Worm (Caenorhabditis elegans) whole organism, mixed stage, embryonic: ENCODE data around the gene pmpl-1.

Experiments
- M03D4.4 ChIP-seq: sonication (generic microtip); optimal IDR thresholded peaks from 2 replicates; lab custom pipeline; 2017; ENCODE audit warnings: mild to moderate bottlenecking, missing genetic modification characterization, missing compliant biosample characterization
- bed-3 ChIP-seq: fragments of 200-800 bp; sonication (Bioruptor generic); optimal IDR thresholded peaks from 3 replicates; lab custom pipeline; 2018; ENCODE audit warnings: mild to moderate bottlenecking, missing genetic modification characterization, moderate library complexity, missing compliant biosample characterization
- blmp-1 ChIP-seq: fragments of 150-350 bp; optimal IDR thresholded peaks from 2 replicates; lab custom pipeline; 2014; ENCODE audit warnings: missing biosample characterization, missing genetic modification characterization
- ceh-39 ChIP-seq: fragments of 150-350 bp; optimal IDR thresholded peaks from 2 replicates; lab custom pipeline; 2014; ENCODE audit warnings: missing biosample characterization, missing genetic modification characterization
- ceh-43 ChIP-seq: fragments of 200-800 bp; sonication (Bioruptor generic); optimal IDR thresholded peaks from 2 replicates; lab custom pipeline; 2018; ENCODE audit warnings: mild to moderate bottlenecking, missing genetic modification characterization, moderate library complexity, missing compliant biosample characterization
- ceh-83 ChIP-seq: fragments of 200-800 bp; sonication (Bioruptor generic); optimal IDR thresholded peaks from 2 replicates; lab custom pipeline; 2018; ENCODE audit warnings: mild to moderate bottlenecking, missing genetic modification characterization, missing compliant biosample characterization
- ces-1 ChIP-seq: fragments of 150-350 bp; optimal IDR thresholded peaks from 2 replicates; lab custom pipeline; 2014; ENCODE audit warnings: missing biosample characterization, missing genetic modification reagents, missing genetic modification characterization
- drap-1 ChIP-seq: fragments of 200-800 bp; sonication (Bioruptor generic); optimal IDR thresholded peaks from 3 replicates; lab custom pipeline; 2018; ENCODE audit warnings: mild to moderate bottlenecking, missing genetic modification characterization, missing compliant biosample characterization
- elt-1 ChIP-seq: sonication (generic microtip); optimal IDR thresholded peaks from 2 replicates; lab custom pipeline; 2017; ENCODE audit warnings: missing genetic modification characterization, mild to moderate bottlenecking, missing compliant biosample characterization, antibody characterized with exemption, moderate library complexity, borderline replicate concordance; ENCODE audit not compliant: insufficient read depth
- elt-3 ChIP-seq: fragments of 150-350 bp; optimal IDR thresholded peaks from 2 replicates; lab custom pipeline; 2014; ENCODE audit warnings: missing biosample characterization, missing genetic modification characterization
- ham-2 ChIP-seq: fragments of 200-800 bp; sonication (Bioruptor generic); optimal IDR thresholded peaks from 2 replicates; lab custom pipeline; 2018; ENCODE audit warnings: mild to moderate bottlenecking, missing genetic modification characterization, missing compliant biosample characterization
- lin-13 ChIP-seq: fragments of 150-350 bp; optimal IDR thresholded peaks from 2 replicates; lab custom pipeline; 2014; ENCODE audit warnings: missing biosample characterization, missing genetic modification characterization
- lin-32 ChIP-seq: fragments of 200-800 bp; sonication (Bioruptor generic); optimal IDR thresholded peaks from 2 replicates; lab custom pipeline; 2018; ENCODE audit warnings: mild to moderate bottlenecking, missing genetic modification characterization, missing compliant biosample characterization
- lsy-2 ChIP-seq: fragments of 150-350 bp; optimal IDR thresholded peaks from 2 replicates; lab custom pipeline; 2014; ENCODE audit warnings: missing biosample characterization, missing genetic modification characterization
- mep-1 ChIP-seq: fragments of 150-350 bp; optimal IDR thresholded peaks from 2 replicates; lab custom pipeline; 2017; ENCODE audit warnings: missing biosample characterization, missing genetic modification reagents, missing genetic modification characterization, inconsistent platforms
- mls-2 ChIP-seq: sonication (generic microtip); optimal IDR thresholded peaks from 2 replicates; lab custom pipeline; 2016; ENCODE audit warnings: mild to moderate bottlenecking, missing genetic modification characterization, moderate library complexity, missing compliant biosample characterization
- nhr-12 ChIP-seq: fragments of 150-350 bp; optimal IDR thresholded peaks from 2 replicates; lab custom pipeline; 2014; ENCODE audit warnings: missing biosample characterization, missing genetic modification characterization
- nhr-2 ChIP-seq: fragments of 150-350 bp; optimal IDR thresholded peaks from 2 replicates; lab custom pipeline; 2014; ENCODE audit warnings: missing biosample characterization, missing genetic modification characterization
- nhr-237 ChIP-seq: fragments of 150-350 bp; optimal IDR thresholded peaks from 2 replicates; lab custom pipeline; 2014; ENCODE audit warnings: missing biosample characterization, missing genetic modification characterization
- nhr-28 ChIP-seq: fragments of 150-350 bp; optimal IDR thresholded peaks from 2 replicates; lab custom pipeline; 2014; ENCODE audit warnings: missing biosample characterization, missing genetic modification characterization
- nhr-76 ChIP-seq: sonication (generic microtip); optimal IDR thresholded peaks from 2 replicates; lab custom pipeline; 2017; ENCODE audit warnings: missing biosample characterization, missing genetic modification characterization
- pha-4 ChIP-seq: fragments of 150-350 bp; optimal IDR thresholded peaks from 2 replicates; lab custom pipeline; 2018; ENCODE audit warnings: missing biosample characterization, missing genetic modification reagents, missing genetic modification characterization
- sem-2 ChIP-seq: fragments of 200-800 bp; sonication (Bioruptor generic); optimal IDR thresholded peaks from 2 replicates; lab custom pipeline; 2018; ENCODE audit warnings: mild to moderate bottlenecking, missing genetic modification characterization, missing compliant biosample characterization
- snpc-4 ChIP-seq: fragments of 150-350 bp; optimal IDR thresholded peaks from 2 replicates; lab custom pipeline; 2014; ENCODE audit warnings: missing biosample characterization, missing genetic modification characterization
- sptf-1 ChIP-seq: sonication (generic microtip); optimal IDR thresholded peaks from 2 replicates; lab custom pipeline; 2017; ENCODE audit warnings: mild to moderate bottlenecking, missing genetic modification characterization, moderate library complexity, missing compliant biosample characterization
- tbx-8 ChIP-seq: fragments of 200-800 bp; sonication (Bioruptor generic); optimal IDR thresholded peaks from 2 replicates; lab custom pipeline; 2018; ENCODE audit warnings: mild to moderate bottlenecking, missing genetic modification characterization, moderate library complexity, missing compliant biosample characterization
- unc-120 ChIP-seq: sonication (generic microtip); optimal IDR thresholded peaks from 2 replicates; lab custom pipeline; 2017; ENCODE audit warnings: missing genetic modification characterization, missing compliant biosample characterization; ENCODE audit not compliant: poor library complexity, severe bottlenecking
- unc-39 ChIP-seq: fragments of 150-350 bp; optimal IDR thresholded peaks from 2 replicates; lab custom pipeline; 2014; ENCODE audit warnings: missing biosample characterization, missing genetic modification characterization
- unc-62 ChIP-seq: fragments of 150-350 bp; optimal IDR thresholded peaks from 2 replicates; lab custom pipeline; 2014; ENCODE audit warnings: missing biosample characterization, missing genetic modification reagents, missing genetic modification characterization
- zip-8 ChIP-seq: fragments of 150-350 bp; optimal IDR thresholded peaks from 2 replicates; lab custom pipeline; 2014; ENCODE audit warnings: missing biosample characterization, missing genetic modification characterization
- ztf-11 ChIP-seq: fragments of 150-350 bp; optimal IDR thresholded peaks from 2 replicates; lab custom pipeline; 2014; ENCODE audit warnings: missing biosample characterization, missing genetic modification characterization

pmpl-1 gene

DNA sequence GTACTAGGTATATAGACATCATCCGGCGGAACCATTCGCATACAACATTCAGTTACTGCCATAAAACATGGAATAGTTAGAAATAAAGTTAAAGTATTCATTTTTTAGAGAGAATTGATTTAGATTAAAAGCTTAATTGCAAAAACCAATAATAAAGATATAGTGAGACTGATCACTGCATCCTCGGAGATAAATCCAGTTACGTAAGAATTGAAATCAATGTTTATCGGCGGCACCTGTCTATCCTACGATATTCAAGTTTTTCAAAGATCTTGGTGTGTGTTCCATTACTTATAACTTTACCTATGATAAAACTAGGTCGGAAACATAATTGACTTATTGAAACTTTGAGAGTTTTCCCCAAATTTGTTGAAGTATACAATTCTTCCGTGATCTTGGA, 28.5 kb upstream of the pmpl-1 start, which contains the start of gene T14G12.6:
Gene T14G12.6 (minus strand): TSS at position 101 of the 400 bp plus-strand sequence.
- TF ChIP-seq M03D4.4 (no peak), tbx-8 (GFP tag; lab: Kevin White, UChicago) (no peak), ceh-83 (no peak), sptf-1 (tag; lab: Kevin White, UChicago) (no peak), nhr-237 (tag; lab: Kevin White, UChicago) (no peak), unc-120 (no peak), ham-2 (GFP tag; lab: Kevin White, UChicago) (no peak), pha-4 (tag; lab: Kevin White, UChicago) (no peak), elt-3 (tag; lab: Kevin White, UChicago) (peak; percentile 1)

DNA sequence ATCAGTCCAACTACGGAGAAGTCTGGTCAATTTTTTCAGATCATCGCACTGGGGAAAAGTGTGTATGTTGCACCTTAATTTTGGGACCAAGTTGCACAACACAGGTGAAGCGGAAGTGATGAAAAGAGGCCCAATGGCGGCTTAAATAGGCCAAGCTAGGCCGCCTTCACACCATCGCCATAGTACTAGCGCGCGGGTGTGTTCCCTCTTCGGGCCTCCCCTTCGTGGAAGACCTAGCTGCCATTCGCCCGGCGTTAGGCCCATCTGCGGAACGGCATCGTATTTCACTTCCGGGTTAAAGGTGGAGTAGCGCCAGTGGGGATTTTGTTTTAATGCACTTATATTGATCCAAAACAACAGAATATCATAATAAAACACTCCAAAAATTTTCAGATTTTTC, 28.0 kb upstream of the pmpl-1 start:
- no peak for TF ChIP-seq unc-120
- no peak for TF ChIP-seq ceh-39 (tag; lab: Kevin White, UChicago)
- TF ChIP-seq elt-1 (tag; lab: Kevin White, UChicago) = no peak
- TF ChIP-seq elt-3 (tag; lab: Kevin White, UChicago) = no peak
- TF ChIP-seq bed-3 (GFP tag; lab: Kevin White, UChicago) = no peak
- TF ChIP-seq ceh-43 (GFP tag; lab: Kevin White, UChicago) = no peak
- TF ChIP-seq unc-39 (tag; lab: Kevin White, UChicago) = no peak
- no peak for TF ChIP-seq ces-1
- TF ChIP-seq nhr-2 = no peak
- TF ChIP-seq lsy-2 (tag; lab: Kevin White, UChicago) = no peak
- no peak for TF ChIP-seq M03D4.4
- no peak for TF ChIP-seq snpc-4
- no peak for TF ChIP-seq mls-2 (tag; lab: Kevin White, UChicago)
- TF ChIP-seq zip-8 (tag; lab: Kevin White, UChicago) = no peak
- TF ChIP-seq nhr-28 (tag; lab: Kevin White, UChicago) = no peak

- no peak for TF ChIP-seq ceh-39 (tag; lab: Kevin White, UChicago)
- TF ChIP-seq pha-4 (tag; lab: Kevin White, UChicago) = no peak
- TF ChIP-seq nhr-12 (tag; lab: Kevin White, UChicago) = no peak
- no peak for TF ChIP-seq unc-39 (tag; lab: Kevin White, UChicago)
- no peak for TF ChIP-seq nhr-28 (tag; lab: Kevin White, UChicago)
- TF ChIP-seq ceh-83 = no peak
- no peak for TF ChIP-seq unc-120
- TF ChIP-seq elt-1 (tag; lab: Kevin White, UChicago) = no peak
- no peak for TF ChIP-seq drap-1 (GFP tag; lab: Kevin White, UChicago)
- TF ChIP-seq unc-62 (GFP tag; lab: Kevin White, UChicago) = no peak
- no peak for TF ChIP-seq lin-32 (GFP tag; lab: Kevin White, UChicago)
- no peak for TF ChIP-seq tbx-8 (GFP tag; lab: Kevin White, UChicago)
- TF ChIP-seq nhr-237 (tag; lab: Kevin White, UChicago) = no peak
- TF ChIP-seq ces-1 = no peak
- TF ChIP-seq ztf-11 (tag; lab: Kevin White, UChicago) = no peak
- TF ChIP-seq, all 35 proteins: peak for 0
Measured at ce11 chrX:3762410-3762809, 25.4 kb upstream of the pmpl-1 start, which contains the start of gene T14G12.11. TSS of gene T14G12.11 (minus strand) at chrX:3762547.

- TF ChIP-seq nhr-28 (tag; lab: Kevin White, UChicago) = no peak
- no peak for TF ChIP-seq snpc-4
- TF ChIP-seq sem-2 (GFP tag; lab: Kevin White, UChicago) = no peak
- no peak for TF ChIP-seq lin-13
- TF ChIP-seq unc-62 (GFP tag; lab: Kevin White, UChicago) = no peak
- no peak for TF ChIP-seq ceh-39 (tag; lab: Kevin White, UChicago)
- TF ChIP-seq ztf-11 (tag; lab: Kevin White, UChicago) = no peak
- no peak for TF ChIP-seq tbx-8 (GFP tag; lab: Kevin White, UChicago)
- TF ChIP-seq lin-32 (GFP tag; lab: Kevin White, UChicago) = no peak
- TF ChIP-seq nhr-76 (tag; lab: Kevin White, UChicago) = no peak
- no peak for TF ChIP-seq ceh-83
- TF ChIP-seq nhr-237 (tag; lab: Kevin White, UChicago) = no peak
- TF ChIP-seq nhr-2 = no peak
- no peak for TF ChIP-seq blmp-1 (tag; lab: Kevin White, UChicago)
- no peak for TF ChIP-seq mep-1 (tag; lab: Kevin White, UChicago)
- TF ChIP-seq nhr-12 (tag; lab: Kevin White, UChicago) = no peak
- no peak for TF ChIP-seq elt-1 (tag; lab: Kevin White, UChicago)
- TF ChIP-seq M03D4.4 = no peak
- TF ChIP-seq elt-3 (tag; lab: Kevin White, UChicago) = no peak
Measured at ce11 chrX:3764295-3764694, 23.5 kb upstream of the pmpl-1 start, which contains the start of gene F47B7.3. TSS of gene F47B7.3 (minus strand) at chrX:3764395.
